Worm (Caenorhabditis elegans): ENCODE results near the gene srh-271.
"Not testable (repeated sequence)": the region's sequence is repeated elsewhere in the genome, so short reads cannot be mapped to it uniquely, and the experiment has no call there.

The srh-271 gene

ce11 chrV:2608352-2608751 lies 13.4 kb downstream of the srh-271 start, which contains the start of gene acr-17:
TSS of gene acr-17 (plus strand) at chrV:2608652.
- TF ChIP-seq ref-1 (GFP tag; conservative IDR thresholded peaks at IDR 0.05) (no peak), med-1 (GFP tag; optimal IDR thresholded peaks at IDR 0.05; ENCODE audit: insufficient read depth) (no peak), cog-1 (tag; optimal IDR thresholded peaks at IDR 0.05) (no peak), ztf-29 (GFP tag; IDR thresholded peaks at IDR 0.05) (no peak), flt-1 (GFP tag; IDR thresholded peaks at IDR 0.05) (no peak), tab-1 (GFP tag; IDR thresholded peaks at IDR 0.05) (no peak), T22C8.4 (GFP tag; IDR thresholded peaks at IDR 0.05) (no peak), klf-2 (GFP tag; conservative IDR thresholded peaks at IDR 0.05) (no peak), ztf-23 (GFP tag; IDR thresholded peaks at IDR 0.05) (no peak)

ce11 chrV:2603056-2603455 lies 18.7 kb downstream of the srh-271 start, which contains the start of gene F53E10.6:
TSS of gene F53E10.6 (minus strand) at chrV:2603063.
- no peak for TF ChIP-seq klf-2 (GFP tag; conservative IDR thresholded peaks at IDR 0.05)
- no peak for TF ChIP-seq med-1 (GFP tag; optimal IDR thresholded peaks at IDR 0.05; ENCODE audit: insufficient read depth)
- no peak for TF ChIP-seq tab-1 (GFP tag; IDR thresholded peaks at IDR 0.05)
- no peak for TF ChIP-seq ztf-23 (GFP tag; IDR thresholded peaks at IDR 0.05)
- no peak for TF ChIP-seq ref-1 (GFP tag; conservative IDR thresholded peaks at IDR 0.05)
- TF ChIP-seq flt-1 (GFP tag; IDR thresholded peaks at IDR 0.05), result no peak
- TF ChIP-seq cog-1 (tag; optimal IDR thresholded peaks at IDR 0.05), result peak; percentile 4

- TF ChIP-seq cog-1 (tag; optimal IDR thresholded peaks at IDR 0.05) (no peak), ref-1 (GFP tag; conservative IDR thresholded peaks at IDR 0.05) (no peak)
These were observed 20.0 kb downstream of the srh-271 start for ce11 chrV:2601817-2602216.

ce11 chrV:2600543-2600942 lies 21.2 kb downstream of the srh-271 start:
- TF ChIP-seq ztf-29 (GFP tag; IDR thresholded peaks at IDR 0.05) (no peak), cog-1 (tag; optimal IDR thresholded peaks at IDR 0.05) (peak; percentile 11), ref-1 (GFP tag; conservative IDR thresholded peaks at IDR 0.05) (no peak), flt-1 (GFP tag; IDR thresholded peaks at IDR 0.05) (no peak), ztf-23 (GFP tag; IDR thresholded peaks at IDR 0.05) (no peak), klf-2 (GFP tag; conservative IDR thresholded peaks at IDR 0.05) (0 out of 2 replicates have a peak, but pooled peaks have one; percentile 14), T22C8.4 (GFP tag; IDR thresholded peaks at IDR 0.05) (no peak)

- not testable (repeated sequence) for TF ChIP-seq med-1 (GFP tag; optimal IDR thresholded peaks at IDR 0.05; ENCODE audit: insufficient read depth); T22C8.4 (GFP tag; IDR thresholded peaks at IDR 0.05); cog-1 (tag; optimal IDR thresholded peaks at IDR 0.05)
These were observed 22.9 kb downstream of the srh-271 start, which contains the start of gene F53E10.5 for ce11 chrV:2598830-2599229. TSS of gene F53E10.5 (minus strand) at chrV:2598930.

- no peak for TF ChIP-seq cog-1 (tag; optimal IDR thresholded peaks at IDR 0.05)
- no peak for TF ChIP-seq flt-1 (GFP tag; IDR thresholded peaks at IDR 0.05)
- no peak for TF ChIP-seq ztf-23 (GFP tag; IDR thresholded peaks at IDR 0.05)
- no peak for TF ChIP-seq T22C8.4 (GFP tag; IDR thresholded peaks at IDR 0.05)
- no peak for TF ChIP-seq klf-2 (GFP tag; conservative IDR thresholded peaks at IDR 0.05)
- TF ChIP-seq med-1 (GFP tag; optimal IDR thresholded peaks at IDR 0.05; ENCODE audit: insufficient read depth), result no peak
These were observed 26.1 kb downstream of the srh-271 start for ce11 chrV:2595720-2596119.

- TF ChIP-seq ref-1 (GFP tag; conservative IDR thresholded peaks at IDR 0.05) (no peak), T22C8.4 (GFP tag; IDR thresholded peaks at IDR 0.05) (no peak), flt-1 (GFP tag; IDR thresholded peaks at IDR 0.05) (no peak), cog-1 (tag; optimal IDR thresholded peaks at IDR 0.05) (no peak), tab-1 (GFP tag; IDR thresholded peaks at IDR 0.05) (no peak), ztf-23 (GFP tag; IDR thresholded peaks at IDR 0.05) (no peak), ztf-29 (GFP tag; IDR thresholded peaks at IDR 0.05) (no peak), med-1 (GFP tag; optimal IDR thresholded peaks at IDR 0.05; ENCODE audit: insufficient read depth) (no peak), klf-2 (GFP tag; conservative IDR thresholded peaks at IDR 0.05) (no peak)
These were observed 29.6 kb downstream of the srh-271 start, which contains the start of gene irg-3 for ce11 chrV:2592173-2592676. TSS of gene irg-3 (plus strand) at chrV:2592591.

ce11 chrV:2589834-2590233 lies 31.9 kb downstream of the srh-271 start:
- TF ChIP-seq T22C8.4 (GFP tag; IDR thresholded peaks at IDR 0.05) (no peak), ztf-23 (GFP tag; IDR thresholded peaks at IDR 0.05) (no peak), tab-1 (GFP tag; IDR thresholded peaks at IDR 0.05) (no peak), cog-1 (tag; optimal IDR thresholded peaks at IDR 0.05) (no peak), med-1 (GFP tag; optimal IDR thresholded peaks at IDR 0.05; ENCODE audit: insufficient read depth) (no peak), klf-2 (GFP tag; conservative IDR thresholded peaks at IDR 0.05) (no peak), ref-1 (GFP tag; conservative IDR thresholded peaks at IDR 0.05) (no peak), ztf-29 (GFP tag; IDR thresholded peaks at IDR 0.05) (no peak), flt-1 (GFP tag; IDR thresholded peaks at IDR 0.05) (no peak)

- TF ChIP-seq med-1 (GFP tag; optimal IDR thresholded peaks at IDR 0.05; ENCODE audit: insufficient read depth), result no peak
- no peak for TF ChIP-seq cog-1 (tag; optimal IDR thresholded peaks at IDR 0.05)
- TF ChIP-seq ztf-29 (GFP tag; IDR thresholded peaks at IDR 0.05), result no peak
- no peak for TF ChIP-seq T22C8.4 (GFP tag; IDR thresholded peaks at IDR 0.05)
- TF ChIP-seq tab-1 (GFP tag; IDR thresholded peaks at IDR 0.05), result no peak
These were observed 36.1 kb downstream of the srh-271 start, which contains the start of gene C29G2.6 for ce11 chrV:2585727-2586126. TSS of gene C29G2.6 (minus strand) at chrV:2585908.

ce11 chrV:2580598-2580997 lies 41.2 kb downstream of the srh-271 start, which contains the start of gene C29G2.3:
TSS of gene C29G2.3 (plus strand) at chrV:2580898.
- TF ChIP-seq flt-1 (GFP tag; IDR thresholded peaks at IDR 0.05), result no peak
- TF ChIP-seq med-1 (GFP tag; optimal IDR thresholded peaks at IDR 0.05; ENCODE audit: insufficient read depth), result no peak
- no peak for TF ChIP-seq ztf-29 (GFP tag; IDR thresholded peaks at IDR 0.05)
- TF ChIP-seq ref-1 (GFP tag; conservative IDR thresholded peaks at IDR 0.05), result no peak
- TF ChIP-seq cog-1 (tag; optimal IDR thresholded peaks at IDR 0.05), result no peak
- TF ChIP-seq T22C8.4 (GFP tag; IDR thresholded peaks at IDR 0.05), result no peak
- TF ChIP-seq ztf-23 (GFP tag; IDR thresholded peaks at IDR 0.05), result no peak
- no peak for TF ChIP-seq klf-2 (GFP tag; conservative IDR thresholded peaks at IDR 0.05)
- no peak for TF ChIP-seq tab-1 (GFP tag; IDR thresholded peaks at IDR 0.05)

Data from whole organism, midembryonic.